Fruit fly (Drosophila melanogaster) whole organism, pupa: ENCODE results near the gene CG17746.

Source experiments
- CG10348 ChIP-seq: fragments of 200-800 bp; sonication (Bioruptor generic); IDR thresholded peaks from 2 replicates; pipeline ENCODE4 v1.3.6; 2022; ENCODE audit warnings: missing biosample characterization, missing genetic modification characterization
- CG13204 ChIP-seq: fragments of 200-800 bp; sonication (Bioruptor generic); optimal IDR thresholded peaks from 2 replicates; lab custom pipeline; 2018; ENCODE audit warnings: missing biosample characterization, mild to moderate bottlenecking, missing genetic modification characterization, moderate library complexity
- CG4496 ChIP-seq: fragments of 200-800 bp; sonication (Bioruptor generic); IDR thresholded peaks from 3 replicates; pipeline ENCODE4 v1.3.6; 2022; ENCODE audit warnings: missing biosample characterization, missing genetic modification characterization
- CG8301 ChIP-seq: fragments of 200-800 bp; sonication (Bioruptor generic); optimal IDR thresholded peaks from 2 replicates; lab custom pipeline; 2018; ENCODE audit warnings: missing biosample characterization, mild to moderate bottlenecking, missing genetic modification characterization
- EcR ChIP-seq: fragments of 200-800 bp; sonication (Bioruptor generic); optimal IDR thresholded peaks from 3 replicates; lab custom pipeline; 2019; ENCODE audit warnings: missing biosample characterization, missing genetic modification characterization, mild to moderate bottlenecking, moderate library complexity, missing genetic modification reagents
- Ets98B ChIP-seq: fragments of 200-800 bp; sonication (Bioruptor generic); IDR thresholded peaks from 2 replicates; pipeline ENCODE4 v1.3.6; 2022; ENCODE audit warnings: missing biosample characterization, missing genetic modification characterization
- Pif1A ChIP-seq: fragments of 200-800 bp; sonication (Bioruptor generic); optimal IDR thresholded peaks from 3 replicates; lab custom pipeline; 2016; ENCODE audit warnings: missing biosample characterization, missing genetic modification characterization
- Pif1B ChIP-seq: fragments of 200-800 bp; sonication (Bioruptor generic); optimal IDR thresholded peaks from 3 replicates; lab custom pipeline; 2016; ENCODE audit warnings: missing biosample characterization, missing genetic modification characterization
- Snoo ChIP-seq: fragments of 200-800 bp; sonication (Bioruptor generic); optimal IDR thresholded peaks from 3 replicates; lab custom pipeline; 2017; ENCODE audit warnings: missing biosample characterization, mild to moderate bottlenecking, missing genetic modification characterization, inconsistent platforms

DNA sequence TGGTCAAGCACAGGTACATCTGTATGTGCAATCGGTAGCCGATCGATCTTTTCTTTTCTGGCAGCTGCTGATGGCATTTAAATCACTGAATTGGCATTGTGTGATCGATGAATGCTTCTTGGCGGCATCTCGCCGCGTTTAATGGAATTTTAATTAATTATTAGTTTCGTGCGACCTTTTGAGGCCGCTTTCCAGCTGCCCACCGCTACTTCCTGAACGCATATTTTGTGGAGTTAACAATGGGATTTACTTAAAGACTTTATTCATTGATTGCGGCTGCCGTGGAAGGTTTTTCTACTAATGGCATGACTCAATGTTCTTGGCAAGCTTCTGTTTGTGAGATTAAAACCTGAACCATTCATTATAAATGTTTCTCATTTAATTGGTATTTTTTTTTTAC is 22.3 kb upstream of the CG17746 start:
- TF ChIP-seq EcR (no peak), Ets98B (GFP tag; lab: Robert Waterston, UW) (no peak), Snoo (tag; lab: Kevin White, UChicago) (no peak), CG4496 (GFP tag; lab: Robert Waterston, UW) (no peak), CG8301 (no peak), Pif1B (no peak), Pif1A (GFP tag; lab: Kevin White, UChicago) (no peak), CG10348 (GFP tag; lab: Robert Waterston, UW) (no peak), CG13204 (GFP tag; lab: Kevin White, UChicago) (no peak)
